Fruit fly (Drosophila melanogaster): ENCODE measurements around the gene Rox8.

Gene Rox8

DNA sequence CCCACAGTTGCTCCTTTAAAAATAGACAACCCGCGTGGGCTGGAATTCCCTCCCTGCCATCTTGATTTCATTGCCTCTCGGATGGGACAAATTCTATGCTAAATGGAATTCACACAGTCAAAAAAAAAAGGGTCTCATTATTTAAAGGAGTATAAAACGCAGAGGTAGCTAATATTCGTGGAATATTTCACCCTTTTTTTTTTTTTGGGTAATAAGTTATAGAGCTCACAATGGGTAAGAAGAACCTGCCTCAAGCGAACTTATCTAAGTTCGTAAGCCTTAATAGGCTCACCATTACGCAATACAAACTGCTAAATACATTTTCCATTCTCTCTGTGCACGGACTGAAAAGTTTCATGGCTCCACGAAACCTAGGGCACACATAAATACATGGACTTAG lies 25.6 kb upstream of the Rox8 start (continued):
- TF ChIP-seq NfI (GFP tag; optimal IDR thresholded peaks at IDR 0.05) (peak; percentile 26), Pdp1 (GFP tag; optimal IDR thresholded peaks at IDR 0.05) (peak in 1 of 2 experiments; percentile 13), PHDP (tag; optimal IDR thresholded peaks at IDR 0.05) (peak; percentile 10), CG12744 (GFP tag; optimal IDR thresholded peaks at IDR 0.05) (no peak), dmrt99B (tag; optimal IDR thresholded peaks at IDR 0.05) (peak; percentile 23), CG2120 (GFP tag; optimal IDR thresholded peaks at IDR 0.05) (peak; percentile 60), odd (GFP tag; optimal IDR thresholded peaks at IDR 0.05) (peak; percentile 1), Ada2b (GFP tag; IDR thresholded peaks at IDR 0.05) (peak; percentile 5; the same call in 1 of the 2 replicates), CG7839 (tag; optimal IDR thresholded peaks at IDR 0.05) (peak; percentile 44), Hr51 (GFP tag; optimal IDR thresholded peaks at IDR 0.05) (peak in 1 of 2 experiments; percentile 27), Dbx (GFP tag; IDR thresholded peaks at IDR 0.05) (peak; percentile 65; the same call in 2 of the 3 replicates), CG11456 (GFP tag; IDR thresholded peaks at IDR 0.05) (peak; percentile 8; the same call in 1 of the 3 replicates), tna (GFP tag; IDR thresholded peaks at IDR 0.05; ENCODE audit: partially characterized antibody) (no peak), CG2678 (tag; optimal IDR thresholded peaks at IDR 0.05) (peak; percentile 54), ranshi (GFP tag; IDR thresholded peaks at IDR 0.05) (0 out of 2 replicates have a peak, but pooled peaks have one; percentile 30), grau (tag; optimal IDR thresholded peaks at IDR 0.05) (peak; percentile 16), Dip3 (GFP tag; optimal IDR thresholded peaks at IDR 0.05) (no peak), Fer3 (tag; optimal IDR thresholded peaks at IDR 0.05) (peak; percentile 40), cwo (GFP tag; optimal IDR thresholded peaks at IDR 0.05) (peak; percentile 21), CG15514 (GFP tag; optimal IDR thresholded peaks at IDR 0.05) (peak; percentile 19), CoRest (tag; optimal IDR thresholded peaks at IDR 0.05) (peak; percentile 21), Meics (GFP tag; optimal IDR thresholded peaks at IDR 0.05) (peak; percentile 49), CG18599 (GFP tag; optimal IDR thresholded peaks at IDR 0.05) (peak; percentile 71), Ptx1 (GFP tag; IDR thresholded peaks at IDR 0.05) (0 out of 2 replicates have a peak, but pooled peaks have one; percentile 26), BtbVII (GFP tag; optimal IDR thresholded peaks at IDR 0.05) (peak; percentile 51), ATbp (GFP tag; optimal IDR thresholded peaks at IDR 0.05) (no peak), CG6813 (GFP tag; optimal IDR thresholded peaks at IDR 0.05) (peak; percentile 1), aop (GFP tag; IDR thresholded peaks at IDR 0.05) (no peak), tup (GFP tag; optimal IDR thresholded peaks at IDR 0.05) (no peak), Oaz (GFP tag; IDR thresholded peaks at IDR 0.05) (no peak), CG7556 (GFP tag; optimal IDR thresholded peaks at IDR 0.05) (peak; percentile 34), CG13894 (tag; optimal IDR thresholded peaks at IDR 0.05) (peak; percentile 41), CG9932 (GFP tag; IDR thresholded peaks at IDR 0.05) (0 out of 2 replicates have a peak, but pooled peaks have one; percentile 10), abd-A (tag; optimal IDR thresholded peaks at IDR 0.05) (peak; percentile 46), lmd (GFP tag; IDR thresholded peaks at IDR 0.05) (no peak), CG34422 (GFP tag; IDR thresholded peaks at IDR 0.05) (no peak), lilli (GFP tag; optimal IDR thresholded peaks at IDR 0.05) (peak; percentile 30), CG11504 (tag; optimal IDR thresholded peaks at IDR 0.05) (peak; percentile 36)

DNA sequence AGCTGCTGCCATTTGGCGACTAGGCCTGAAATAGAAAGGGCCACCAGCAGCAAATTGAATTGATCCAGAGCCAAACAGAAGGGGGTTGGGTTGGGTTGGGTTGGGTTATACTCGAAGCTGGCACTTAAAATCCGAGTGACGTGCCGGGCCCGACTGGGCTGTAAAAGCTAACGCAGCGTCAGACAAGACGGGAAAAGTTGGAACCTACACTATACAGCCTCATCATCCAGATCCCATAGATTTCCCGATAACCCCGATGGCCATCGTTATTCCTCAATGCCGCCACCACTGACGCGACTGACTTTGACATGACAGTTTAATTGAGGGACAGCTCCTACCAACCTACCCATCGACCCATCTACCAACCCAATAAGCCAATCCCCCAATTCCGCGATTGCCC lies 21.9 kb upstream of the Rox8 start:
- TF ChIP-seq btn (GFP tag; optimal IDR thresholded peaks at IDR 0.05), result no peak
- no peak for TF ChIP-seq fu2 (GFP tag; optimal IDR thresholded peaks at IDR 0.05)
- peak; percentile 96 for TF ChIP-seq CG13894 (tag; optimal IDR thresholded peaks at IDR 0.05)
- TF ChIP-seq CG15479 (GFP tag; optimal IDR thresholded peaks at IDR 0.05), result no peak

Measured in whole organism, embryonic.